Worm (Caenorhabditis elegans) whole organism, mixed stage, embryonic: ENCODE measurements around the gene C46C2.3.

Source experiments
- M03D4.4 ChIP-seq: sonication (generic microtip); optimal IDR thresholded peaks from 2 replicates; lab custom pipeline; 2017; ENCODE audit warnings: mild to moderate bottlenecking, missing genetic modification characterization, missing compliant biosample characterization
- blmp-1 ChIP-seq: fragments of 150-350 bp; optimal IDR thresholded peaks from 2 replicates; lab custom pipeline; 2014; ENCODE audit warnings: missing biosample characterization, missing genetic modification characterization
- drap-1 ChIP-seq: fragments of 200-800 bp; sonication (Bioruptor generic); optimal IDR thresholded peaks from 3 replicates; lab custom pipeline; 2018; ENCODE audit warnings: mild to moderate bottlenecking, missing genetic modification characterization, missing compliant biosample characterization
- elt-3 ChIP-seq: fragments of 150-350 bp; optimal IDR thresholded peaks from 2 replicates; lab custom pipeline; 2014; ENCODE audit warnings: missing biosample characterization, missing genetic modification characterization
- lin-13 ChIP-seq: fragments of 150-350 bp; optimal IDR thresholded peaks from 2 replicates; lab custom pipeline; 2014; ENCODE audit warnings: missing biosample characterization, missing genetic modification characterization
- lsy-2 ChIP-seq: fragments of 150-350 bp; optimal IDR thresholded peaks from 2 replicates; lab custom pipeline; 2014; ENCODE audit warnings: missing biosample characterization, missing genetic modification characterization
- nhr-28 ChIP-seq: fragments of 150-350 bp; optimal IDR thresholded peaks from 2 replicates; lab custom pipeline; 2014; ENCODE audit warnings: missing biosample characterization, missing genetic modification characterization
- unc-39 ChIP-seq: fragments of 150-350 bp; optimal IDR thresholded peaks from 2 replicates; lab custom pipeline; 2014; ENCODE audit warnings: missing biosample characterization, missing genetic modification characterization
- unc-62 ChIP-seq: fragments of 150-350 bp; optimal IDR thresholded peaks from 2 replicates; lab custom pipeline; 2014; ENCODE audit warnings: missing biosample characterization, missing genetic modification reagents, missing genetic modification characterization
- ztf-11 ChIP-seq: fragments of 150-350 bp; optimal IDR thresholded peaks from 2 replicates; lab custom pipeline; 2014; ENCODE audit warnings: missing biosample characterization, missing genetic modification characterization

ce11 chrIV:9251079-9251478 lies 26.2 kb downstream of the C46C2.3 start, which contains the start of gene Y11D7A.8:
- no peak for TF ChIP-seq M03D4.4 (tag; lab: Kevin White, UChicago)
- TF ChIP-seq nhr-28 (tag; lab: Kevin White, UChicago): no peak
- no peak for TF ChIP-seq elt-3
- TF ChIP-seq ztf-11 (tag; lab: Kevin White, UChicago): no peak
- TF ChIP-seq lin-13: no peak
- no peak for TF ChIP-seq unc-39 (tag; lab: Kevin White, UChicago)
- no peak for TF ChIP-seq blmp-1
- no peak for TF ChIP-seq drap-1 (GFP tag; lab: Kevin White, UChicago)
- no peak for TF ChIP-seq lsy-2 (tag; lab: Kevin White, UChicago)
- no peak for TF ChIP-seq unc-62 (GFP tag; lab: Kevin White, UChicago)
